Worm (Caenorhabditis elegans): ENCODE data around the gene srz-42.

Gene srz-42

DNA sequence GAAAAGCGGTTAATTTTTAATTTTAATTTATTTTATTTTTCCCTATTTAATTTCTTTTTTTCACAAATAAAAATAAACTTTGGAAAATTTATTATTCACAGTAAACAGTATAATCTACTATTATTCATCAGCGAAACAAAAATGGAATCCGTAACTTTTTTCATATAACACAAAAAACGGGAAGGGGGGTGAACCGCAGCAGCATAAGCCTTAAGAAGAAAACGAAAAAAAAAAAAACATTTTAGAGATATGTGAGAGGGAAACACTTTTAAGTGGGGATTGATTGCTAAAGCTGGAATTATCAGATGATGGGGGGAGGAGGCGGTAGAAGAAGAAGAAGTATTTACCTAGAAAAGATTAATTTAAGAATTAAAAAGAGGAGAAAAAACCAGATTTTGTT is 21.5 kb upstream of the srz-42 start:
- TF ChIP-seq ceh-16 (tag; optimal IDR thresholded peaks at IDR 0.05) (no peak), ztf-1 (GFP tag; conservative IDR thresholded peaks at IDR 0.05) (no peak), F13H6.1 (tag; optimal IDR thresholded peaks at IDR 0.05) (no peak), mbf-1 (tag; optimal IDR thresholded peaks at IDR 0.05) (no peak), nhr-11 (tag; optimal IDR thresholded peaks at IDR 0.05) (no peak), lsy-2 (tag; optimal IDR thresholded peaks at IDR 0.05) (no peak), lin-11 (tag; optimal IDR thresholded peaks at IDR 0.05) (no peak), nhr-77 (tag; optimal IDR thresholded peaks at IDR 0.05) (no peak), ZK546.5 (tag; optimal IDR thresholded peaks at IDR 0.05) (no peak), elt-3 (tag; optimal IDR thresholded peaks at IDR 0.05) (no peak), blmp-1 (tag; optimal IDR thresholded peaks at IDR 0.05; ENCODE audit: insufficient read depth) (no peak), Y55F3AM.14 (GFP tag; optimal IDR thresholded peaks at IDR 0.05) (no peak), nhr-6 (tag; optimal IDR thresholded peaks at IDR 0.05) (no peak)

DNA sequence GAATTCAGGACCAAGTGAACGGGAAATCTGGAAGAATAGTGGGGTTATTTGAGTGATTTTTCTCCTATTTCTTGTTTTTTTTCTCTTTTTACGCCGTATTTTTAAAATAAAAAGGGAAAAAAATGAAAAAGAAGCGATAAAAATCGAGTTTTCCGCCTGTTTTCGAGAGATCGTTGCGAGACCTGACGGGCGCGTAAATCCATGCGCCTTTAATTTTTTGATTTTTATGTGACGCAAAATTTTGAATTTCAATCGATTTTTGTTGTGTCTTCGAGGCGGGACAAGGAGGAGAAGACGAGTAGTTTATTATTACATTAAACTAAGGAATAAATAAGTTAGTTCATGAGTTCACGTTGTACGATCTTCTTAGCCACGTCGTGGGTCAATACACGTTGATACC is 15.6 kb upstream of the srz-42 start:
- TF ChIP-seq elt-1 (tag; optimal IDR thresholded peaks at IDR 0.05) (no peak), elt-3 (tag; optimal IDR thresholded peaks at IDR 0.05) (no peak)

DNA sequence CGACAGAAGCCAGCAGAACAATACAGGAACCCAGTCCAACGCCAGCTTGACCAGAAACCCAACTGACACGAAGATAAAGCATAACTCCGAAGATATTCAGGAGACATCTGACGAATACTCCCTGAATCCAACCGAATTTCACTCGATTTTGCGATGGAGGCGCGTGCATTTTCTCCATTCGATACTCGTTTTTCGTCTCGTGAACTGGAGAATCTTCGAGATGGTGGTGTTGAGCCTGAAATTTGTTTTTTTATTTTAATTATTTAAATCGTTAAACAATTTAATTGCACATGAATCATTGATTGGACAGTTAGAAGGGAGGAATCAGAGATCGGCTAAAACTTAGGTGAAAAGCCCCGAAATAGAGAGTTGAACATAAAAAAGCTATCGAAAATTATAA is 14.8 kb upstream of the srz-42 start:
- TF ChIP-seq lsy-2 (tag; optimal IDR thresholded peaks at IDR 0.05): no peak
- TF ChIP-seq ztf-11 (tag; optimal IDR thresholded peaks at IDR 0.05): no peak
- TF ChIP-seq nhr-21 (tag; optimal IDR thresholded peaks at IDR 0.05): no peak
- no peak for TF ChIP-seq R02D3.7 (tag; optimal IDR thresholded peaks at IDR 0.05)
- no peak for TF ChIP-seq nhr-237 (tag; optimal IDR thresholded peaks at IDR 0.05)
- TF ChIP-seq blmp-1 (tag; optimal IDR thresholded peaks at IDR 0.05; ENCODE audit: insufficient read depth): no peak
- TF ChIP-seq sma-9 (GFP tag; optimal IDR thresholded peaks at IDR 0.05): no peak
- TF ChIP-seq sma-9 (tag; optimal IDR thresholded peaks at IDR 0.05): no peak
- TF ChIP-seq lin-13 (GFP tag; optimal IDR thresholded peaks at IDR 0.05): no peak
- TF ChIP-seq ceh-16 (tag; optimal IDR thresholded peaks at IDR 0.05): no peak
- no peak for TF ChIP-seq lin-11 (tag; optimal IDR thresholded peaks at IDR 0.05)
- TF ChIP-seq nhr-11 (tag; optimal IDR thresholded peaks at IDR 0.05): no peak
- TF ChIP-seq aly-2 (tag; optimal IDR thresholded peaks at IDR 0.05): no peak
- no peak for TF ChIP-seq alr-1 (tag; optimal IDR thresholded peaks at IDR 0.05)
- no peak for TF ChIP-seq nhr-12 (tag; optimal IDR thresholded peaks at IDR 0.05)
- no peak for TF ChIP-seq nhr-23 (tag; optimal IDR thresholded peaks at IDR 0.05)
- no peak for TF ChIP-seq F13H6.1 (tag; optimal IDR thresholded peaks at IDR 0.05)

DNA sequence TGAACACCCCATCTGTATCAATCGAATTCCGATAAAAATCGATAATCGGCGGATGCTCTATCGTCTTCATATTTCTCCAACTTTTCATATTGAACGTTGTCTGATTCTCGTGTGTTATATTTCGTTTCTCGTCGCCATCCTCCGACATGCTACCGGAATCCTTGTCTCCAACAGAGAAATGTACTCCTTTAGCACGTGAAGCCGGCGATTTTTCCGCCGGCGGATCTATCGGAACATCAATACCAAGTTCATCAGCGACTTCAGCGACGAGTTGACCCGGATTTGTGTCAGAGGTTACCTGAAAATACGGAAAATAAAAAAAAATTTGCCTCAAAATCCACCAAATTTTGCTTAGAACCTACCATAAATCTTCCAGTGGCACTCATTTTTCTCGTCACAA is 14.1 kb upstream of the srz-42 start:
- TF ChIP-seq ztf-11 (tag; optimal IDR thresholded peaks at IDR 0.05) (no peak), C34F6.9 (tag; optimal IDR thresholded peaks at IDR 0.05) (no peak), gmeb-1 (tag; optimal IDR thresholded peaks at IDR 0.05) (no peak), nhr-10 (tag; optimal IDR thresholded peaks at IDR 0.05) (no peak), sem-4 (tag; optimal IDR thresholded peaks at IDR 0.05) (no peak), peb-1 (tag; optimal IDR thresholded peaks at IDR 0.05) (no peak), lin-11 (tag; optimal IDR thresholded peaks at IDR 0.05) (no peak), nhr-25 (tag; optimal IDR thresholded peaks at IDR 0.05) (no peak), ztf-1 (GFP tag; conservative IDR thresholded peaks at IDR 0.05) (no peak), lin-39 (tag; optimal IDR thresholded peaks at IDR 0.05) (no peak)

DNA sequence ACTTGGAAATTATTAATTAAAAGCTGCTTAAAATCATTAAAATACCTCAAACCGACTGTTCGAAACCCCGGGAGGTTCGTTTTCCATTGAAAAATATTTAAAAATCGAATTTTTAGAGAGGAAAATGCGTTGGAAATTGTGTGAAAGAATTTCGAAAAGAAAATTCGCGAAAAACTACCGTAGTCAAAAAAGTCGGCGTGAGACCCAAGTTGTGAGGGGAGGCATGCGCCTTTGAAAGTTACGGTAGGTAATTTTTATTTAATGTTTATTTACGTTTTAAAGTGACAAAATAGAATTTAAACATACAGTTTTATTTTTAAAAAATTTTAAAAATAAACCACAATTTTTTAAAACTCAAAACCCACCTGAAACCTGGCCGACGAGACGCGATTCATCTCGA is 13.6 kb upstream of the srz-42 start:
- TF ChIP-seq F13H6.1 (tag; optimal IDR thresholded peaks at IDR 0.05) (no peak), unc-62 (GFP tag; optimal IDR thresholded peaks at IDR 0.05) (no peak), nhr-21 (tag; optimal IDR thresholded peaks at IDR 0.05) (no peak), Y55F3AM.14 (GFP tag; optimal IDR thresholded peaks at IDR 0.05) (no peak), nhr-23 (tag; optimal IDR thresholded peaks at IDR 0.05) (no peak), blmp-1 (tag; optimal IDR thresholded peaks at IDR 0.05; ENCODE audit: insufficient read depth) (no peak), aly-2 (tag; optimal IDR thresholded peaks at IDR 0.05) (no peak), C34F6.9 (tag; optimal IDR thresholded peaks at IDR 0.05) (no peak), mbf-1 (tag; optimal IDR thresholded peaks at IDR 0.05) (no peak), unc-55 (GFP tag; optimal IDR thresholded peaks at IDR 0.05) (no peak), lin-39 (tag; optimal IDR thresholded peaks at IDR 0.05) (no peak), unc-39 (tag; optimal IDR thresholded peaks at IDR 0.05) (no peak), nhr-77 (tag; optimal IDR thresholded peaks at IDR 0.05) (no peak), egl-27 (tag; optimal IDR thresholded peaks at IDR 0.05) (no peak), lsy-2 (tag; optimal IDR thresholded peaks at IDR 0.05) (no peak), zag-1 (tag; optimal IDR thresholded peaks at IDR 0.05) (no peak), ceh-82 (tag; optimal IDR thresholded peaks at IDR 0.05) (no peak)
